Worm (Caenorhabditis elegans) whole organism, mixed stage, embryonic: ENCODE results near the gene ptr-9.

ENCODE experiments used
- elt-1 ChIP-seq: sonication (generic microtip); optimal IDR thresholded peaks from 2 replicates; lab custom pipeline; 2017; ENCODE audit warnings: missing genetic modification characterization, mild to moderate bottlenecking, missing compliant biosample characterization, antibody characterized with exemption, moderate library complexity, borderline replicate concordance; ENCODE audit not compliant: insufficient read depth
- lsy-2 ChIP-seq: fragments of 150-350 bp; optimal IDR thresholded peaks from 2 replicates; lab custom pipeline; 2014; ENCODE audit warnings: missing biosample characterization, missing genetic modification characterization
- mep-1 ChIP-seq: fragments of 150-350 bp; optimal IDR thresholded peaks from 2 replicates; lab custom pipeline; 2017; ENCODE audit warnings: missing biosample characterization, missing genetic modification reagents, missing genetic modification characterization, inconsistent platforms

ce11 chrIII:9176008-9176407, 14.6 kb upstream of the ptr-9 start:
- no peak for TF ChIP-seq elt-1
- TF ChIP-seq mep-1 (tag; lab: Kevin White, UChicago) = no peak
- no peak for TF ChIP-seq lsy-2
